Worm (Caenorhabditis elegans): ENCODE measurements around the gene srj-53.

Gene srj-53

DNA sequence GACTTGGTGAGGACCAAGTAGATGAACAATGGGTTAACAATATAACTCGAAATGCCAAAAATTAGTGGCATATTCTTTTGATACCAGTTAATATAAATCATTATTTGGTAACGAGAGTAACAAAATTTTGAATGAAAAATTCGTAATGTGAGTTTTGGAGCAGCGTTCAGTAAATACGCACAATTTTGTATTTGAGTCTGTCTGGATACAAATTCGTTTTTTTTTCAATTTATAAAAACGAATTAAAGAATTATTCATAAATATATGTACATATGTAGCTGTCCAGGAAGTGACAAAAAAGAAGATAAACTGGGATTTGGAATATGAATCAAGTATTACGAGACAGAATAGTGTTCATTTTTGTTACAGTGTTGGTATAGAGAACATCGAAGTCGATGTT, 41.6 kb downstream of the srj-53 start, which contains the start of gene srj-5:
TSS of gene srj-5 (minus strand) at position 101 of the 400 bp plus-strand sequence.
- TF ChIP-seq somi-1 (GFP tag; optimal IDR thresholded peaks at IDR 0.05), result no peak

DNA sequence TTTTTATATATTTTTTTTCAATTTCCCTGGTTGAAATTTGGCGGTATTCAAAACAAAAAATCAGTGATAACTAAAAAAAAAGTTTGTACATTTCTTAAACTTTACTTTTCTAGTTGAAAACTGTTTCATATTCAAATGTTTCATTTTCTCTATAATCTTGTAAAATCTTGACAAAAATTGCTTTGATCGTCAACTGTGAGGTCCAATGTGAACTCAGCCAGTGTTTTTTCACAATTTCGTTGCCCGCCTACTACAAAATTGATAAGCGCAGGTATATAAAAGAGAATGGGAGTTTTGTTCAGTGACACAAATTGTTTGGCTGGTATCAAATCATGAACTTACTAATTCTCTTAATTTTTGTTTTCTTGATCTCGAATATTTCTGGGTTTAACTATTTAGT, 47.6 kb downstream of the srj-53 start, which contains the start of gene ugt-42:
TSS of gene ugt-42 (plus strand) at position 301 of the 400 bp plus-strand sequence.
- TF ChIP-seq let-526 (GFP tag; IDR thresholded peaks at IDR 0.05) (no peak), akir-1 (GFP tag; optimal IDR thresholded peaks at IDR 0.05) (no peak), ztf-18 (tag; optimal IDR thresholded peaks at IDR 0.05) (no peak), tlf-1 (GFP tag; optimal IDR thresholded peaks at IDR 0.05) (no peak), somi-1 (GFP tag; optimal IDR thresholded peaks at IDR 0.05) (no peak)

- TF ChIP-seq sdz-38 (tag; optimal IDR thresholded peaks at IDR 0.05), result no peak
- TF ChIP-seq tbp1 (GFP tag; optimal IDR thresholded peaks at IDR 0.05), result no peak
- TF ChIP-seq hsf-1 (GFP tag; IDR thresholded peaks at IDR 0.05), result no peak
- no peak for TF ChIP-seq mcd-1 (GFP tag; IDR thresholded peaks at IDR 0.05)
- TF ChIP-seq F37B4.10 (GFP tag; IDR thresholded peaks at IDR 0.05), result no peak
- no peak for TF ChIP-seq Y79H2A.3 (GFP tag; conservative IDR thresholded peaks at IDR 0.05)
- no peak for TF ChIP-seq Y53F4B.3 (GFP tag; IDR thresholded peaks at IDR 0.05)
- TF ChIP-seq let-526 (GFP tag; IDR thresholded peaks at IDR 0.05), result no peak
- TF ChIP-seq mxl-1 (tag; optimal IDR thresholded peaks at IDR 0.05), result no peak
- no peak for TF ChIP-seq attf-6 (GFP tag; IDR thresholded peaks at IDR 0.05)
- no peak for TF ChIP-seq F57A8.1 (GFP tag; optimal IDR thresholded peaks at IDR 0.05)
- TF ChIP-seq ztf-22 (GFP tag; optimal IDR thresholded peaks at IDR 0.05), result no peak
- no peak for TF ChIP-seq lsl-1 (GFP tag; optimal IDR thresholded peaks at IDR 0.05)
- no peak for TF ChIP-seq bed-2 (GFP tag; IDR thresholded peaks at IDR 0.05)
- no peak for TF ChIP-seq F10E7.11 (tag; optimal IDR thresholded peaks at IDR 0.05)
- no peak for TF ChIP-seq T07F8.4 (tag; optimal IDR thresholded peaks at IDR 0.05)
Observed at ce11 chrV:646129-646528, 48.4 kb downstream of the srj-53 start, which contains the start of gene F48G7.12. F48G7.12 (minus strand) TSS chrV:646229.
